Worm (Caenorhabditis elegans) whole organism, L1 larva: ENCODE data around the gene srh-1.

Source experiments
- C04F5.9 ChIP-seq: sonication (generic microtip); optimal IDR thresholded peaks from 2 replicates; lab custom pipeline; 2016; ENCODE audit warnings: missing genetic modification characterization, missing compliant biosample characterization
- C34B4.2 ChIP-seq: sonication (generic microtip); optimal IDR thresholded peaks from 2 replicates; lab custom pipeline; 2017; ENCODE audit warnings: mild to moderate bottlenecking, missing genetic modification characterization, missing compliant biosample characterization
- Y116A8C.19 ChIP-seq: sonication (generic microtip); optimal IDR thresholded peaks from 2 replicates; lab custom pipeline; 2016; ENCODE audit warnings: missing compliant biosample characterization, missing genetic modification characterization, borderline replicate concordance
- efl-1 ChIP-seq, 4 experiments: fragments of 150-350 bp; optimal IDR thresholded peaks in 3 of 4; peaks in 1 of 4; 1 replicate in 1 of 4; 2 replicates in 3 of 4; lab custom pipeline; 2014; ENCODE audit warnings: missing biosample characterization in 2 of 4, missing genetic modification characterization in 2 of 4, missing genetic modification reagents in 2 of 4
- fkh-10 ChIP-seq: sonication (generic microtip); optimal IDR thresholded peaks from 2 replicates; lab custom pipeline; 2017; ENCODE audit warnings: missing biosample characterization, missing genetic modification reagents, missing genetic modification characterization
- jun-1 ChIP-seq: fragments of 150-350 bp; optimal IDR thresholded peaks from 2 replicates; lab custom pipeline; 2014; ENCODE audit warnings: missing biosample characterization, missing genetic modification reagents, missing genetic modification characterization
- lin-14 ChIP-seq: fragments of 200-800 bp; sonication (Bioruptor generic); optimal IDR thresholded peaks from 2 replicates; lab custom pipeline; 2018; ENCODE audit warnings: mild to moderate bottlenecking, missing genetic modification characterization, moderate library complexity, missing compliant biosample characterization
- lsy-2 ChIP-seq, 2 experiments: fragments of 150-350 bp; optimal IDR thresholded peaks; 2 replicates each; lab custom pipeline; 2014; ENCODE audit warnings: missing biosample characterization in 2 of 2, missing genetic modification characterization in 2 of 2
- mep-1 ChIP-seq: fragments of 150-350 bp; optimal IDR thresholded peaks from 2 replicates; lab custom pipeline; 2014; ENCODE audit warnings: missing biosample characterization, missing genetic modification characterization
- nhr-85 ChIP-seq: sonication (generic microtip); peaks from one replicate; lab custom pipeline; 2016; ENCODE audit warnings: missing genetic modification characterization, inconsistent platforms, missing compliant biosample characterization
- sup-37 ChIP-seq: fragments of 200-800 bp; sonication (Bioruptor generic); optimal IDR thresholded peaks from 2 replicates; lab custom pipeline; 2018; ENCODE audit warnings: mild to moderate bottlenecking, missing genetic modification characterization, missing compliant biosample characterization
- unc-130 ChIP-seq: fragments of 150-350 bp; optimal IDR thresholded peaks from 2 replicates; lab custom pipeline; 2017; ENCODE audit warnings: missing biosample characterization, missing genetic modification characterization, inconsistent platforms
- xbp-1 ChIP-seq: sonication (generic microtip); optimal IDR thresholded peaks from 2 replicates; lab custom pipeline; 2016; ENCODE audit warnings: missing genetic modification characterization, missing compliant biosample characterization

Gene srh-1

DNA sequence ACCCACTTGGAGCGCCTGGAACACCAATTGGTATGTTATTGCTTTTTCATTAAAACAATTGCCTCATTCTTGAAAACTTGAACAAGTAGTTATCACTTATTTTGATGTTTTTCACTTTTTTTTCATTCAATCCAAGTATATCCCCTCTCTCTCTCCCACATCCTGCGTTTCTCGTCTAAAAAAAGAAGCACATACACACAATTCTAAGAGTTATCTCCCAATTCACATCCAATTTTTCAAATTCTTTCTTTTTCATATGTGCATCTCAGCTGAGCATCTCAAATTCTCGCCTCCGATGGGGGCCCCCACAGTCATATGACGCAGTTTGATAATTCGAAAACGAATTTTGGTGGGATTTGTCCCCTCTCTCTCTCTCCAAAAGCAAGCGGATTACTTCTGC lies 51.0 kb downstream of the srh-1 start:
- TF ChIP-seq mep-1 (tag; lab: Kevin White, UChicago): no peak
- TF ChIP-seq lsy-2 (tag; optimal IDR thresholded peaks at IDR 0.05; lab: Kevin White, UChicago): no peak
- no peak for TF ChIP-seq C04F5.9 (tag; lab: Kevin White, UChicago)
- no peak for TF ChIP-seq efl-1 (optimal IDR thresholded peaks at IDR 0.05; lab: Kevin White, UChicago)
- TF ChIP-seq efl-1 (GFP tag; optimal IDR thresholded peaks at IDR 0.05 in 1 of 2; lab: Kevin White, UChicago): peak in 1 of 2 experiments; percentile 83
- no peak for TF ChIP-seq jun-1 (tag; lab: Kevin White, UChicago)
- TF ChIP-seq xbp-1 (tag; lab: Kevin White, UChicago): no peak
- no peak for TF ChIP-seq fkh-10 (GFP tag; lab: Kevin White, UChicago)
- peak; percentile 46 for TF ChIP-seq nhr-85
- no peak for TF ChIP-seq Y116A8C.19 (tag; lab: Kevin White, UChicago)
- no peak for TF ChIP-seq C34B4.2
- TF ChIP-seq sup-37: no peak
- TF ChIP-seq unc-130 (tag; lab: Kevin White, UChicago): no peak
- peak; percentile 62 for TF ChIP-seq lin-14 (GFP tag; lab: Kevin White, UChicago)
